Worm (Caenorhabditis elegans) whole organism, L1 larva: ENCODE data around the gene Y66D12A.6.

Source experiments
- C04F5.9 ChIP-seq: sonication (generic microtip); optimal IDR thresholded peaks from 2 replicates; lab custom pipeline; 2016; ENCODE audit warnings: missing genetic modification characterization, missing compliant biosample characterization
- alr-1 ChIP-seq: fragments of 200-800 bp; sonication (Bioruptor generic); optimal IDR thresholded peaks from 2 replicates; lab custom pipeline; 2018; ENCODE audit warnings: borderline replicate concordance, mild to moderate bottlenecking, missing genetic modification characterization, missing compliant biosample characterization
- aly-2 ChIP-seq: fragments of 150-350 bp; optimal IDR thresholded peaks from 2 replicates; lab custom pipeline; 2014; ENCODE audit warnings: missing biosample characterization, missing genetic modification characterization
- blmp-1 ChIP-seq: fragments of 150-350 bp; optimal IDR thresholded peaks from 2 replicates; lab custom pipeline; 2014; ENCODE audit warnings: missing biosample characterization, missing genetic modification characterization
- elt-2 ChIP-seq: sonication (generic microtip); optimal IDR thresholded peaks from 2 replicates; lab custom pipeline; 2016; ENCODE audit warnings: missing genetic modification characterization, mild to moderate bottlenecking, inconsistent platforms, missing compliant biosample characterization, missing genetic modification reagents
- hpl-2 ChIP-seq: fragments of 150-350 bp; optimal IDR thresholded peaks from 2 replicates; lab custom pipeline; 2014; ENCODE audit warnings: missing biosample characterization, missing genetic modification reagents, missing genetic modification characterization
- lin-39 ChIP-seq: fragments of 150-350 bp; optimal IDR thresholded peaks from 2 replicates; lab custom pipeline; 2014; ENCODE audit warnings: missing biosample characterization, missing genetic modification reagents, missing genetic modification characterization
- lsy-2 ChIP-seq, 2 experiments: fragments of 150-350 bp; optimal IDR thresholded peaks; 2 replicates each; lab custom pipeline; 2014; ENCODE audit warnings: missing biosample characterization in 2 of 2, missing genetic modification characterization in 2 of 2
- nhr-77 ChIP-seq: fragments of 150-350 bp; optimal IDR thresholded peaks from 2 replicates; lab custom pipeline; 2014; ENCODE audit warnings: missing biosample characterization, missing genetic modification characterization
- nhr-90 ChIP-seq: sonication (generic microtip); optimal IDR thresholded peaks from 2 replicates; lab custom pipeline; 2016; ENCODE audit warnings: mild to moderate bottlenecking, missing genetic modification characterization, missing compliant biosample characterization; ENCODE audit not compliant: poor library complexity
- pax-3 ChIP-seq: fragments of 200-800 bp; sonication (Bioruptor generic); optimal IDR thresholded peaks from 2 replicates; lab custom pipeline; 2018; ENCODE audit warnings: mild to moderate bottlenecking, missing genetic modification characterization, moderate library complexity, missing compliant biosample characterization
- pqm-1 ChIP-seq: sonication (generic microtip); optimal IDR thresholded peaks from 3 replicates; lab custom pipeline; 2017; ENCODE audit warnings: missing biosample characterization, missing genetic modification characterization
- swsn-7 ChIP-seq: sonication (generic microtip); optimal IDR thresholded peaks from 2 replicates; lab custom pipeline; 2016; ENCODE audit warnings: missing genetic modification characterization, missing compliant biosample characterization

ce11 chrIII:11589311-11589710 lies 8.1 kb upstream of the Y66D12A.6 start:
- no peak for TF ChIP-seq pax-3 (tag; lab: Kevin White, UChicago)
- TF ChIP-seq alr-1 (tag; lab: Kevin White, UChicago): no peak
- no peak for TF ChIP-seq blmp-1 (tag; lab: Kevin White, UChicago)
- TF ChIP-seq pqm-1 (tag; lab: Kevin White, UChicago): no peak
- TF ChIP-seq aly-2 (tag; lab: Kevin White, UChicago): no peak
- TF ChIP-seq hpl-2 (GFP tag; lab: Kevin White, UChicago): no peak
- TF ChIP-seq nhr-77 (tag; lab: Kevin White, UChicago): no peak
- TF ChIP-seq lin-39 (tag; lab: Kevin White, UChicago): no peak
- TF ChIP-seq lsy-2 (tag; optimal IDR thresholded peaks at IDR 0.05; lab: Kevin White, UChicago): no peak
- no peak for TF ChIP-seq swsn-7 (tag; lab: Kevin White, UChicago)
- no peak for TF ChIP-seq C04F5.9 (tag; lab: Kevin White, UChicago)
- TF ChIP-seq nhr-90 (tag; lab: Kevin White, UChicago): no peak
- TF ChIP-seq elt-2: no peak
